Worm (Caenorhabditis elegans): ENCODE measurements around the gene srj-8.

srj-8 gene

ce11 chrV:3256809-3257208, 9.2 kb downstream of the srj-8 start:
- TF ChIP-seq hmg-1.2 (GFP tag; IDR thresholded peaks at IDR 0.05), result peak; percentile 50; the same call in 1 of the 2 replicates
- TF ChIP-seq attf-6 (GFP tag; IDR thresholded peaks at IDR 0.05), result no peak
- TF ChIP-seq die-1 (tag; optimal IDR thresholded peaks at IDR 0.05), result no peak
- no peak for TF ChIP-seq Y53G8AR.9 (GFP tag; conservative IDR thresholded peaks at IDR 0.05)
- TF ChIP-seq egl-18 (GFP tag; IDR thresholded peaks at IDR 0.05), result no peak
- no peak for TF ChIP-seq B0019.2 (GFP tag; conservative IDR thresholded peaks at IDR 0.05)

ce11 chrV:3257277-3257676, 9.7 kb downstream of the srj-8 start, which contains the start of gene T28A11.22:
TSS of gene T28A11.22 (plus strand) at chrV:3257577.
- no peak for TF ChIP-seq rec-8 (tag; optimal IDR thresholded peaks at IDR 0.05)

ce11 chrV:3259168-3259622, 11.6 kb downstream of the srj-8 start, which contains the start of gene T28A11.16:
TSS of gene T28A11.16 (minus strand) at chrV:3259218.
- no peak for TF ChIP-seq nhr-27 (tag; optimal IDR thresholded peaks at IDR 0.05)
- TF ChIP-seq F23B12.7 (tag; optimal IDR thresholded peaks at IDR 0.05; ENCODE audit: insufficient read depth), result no peak
- TF ChIP-seq egl-18 (GFP tag; IDR thresholded peaks at IDR 0.05), result no peak
- no peak for TF ChIP-seq T07F8.4 (tag; optimal IDR thresholded peaks at IDR 0.05)
- TF ChIP-seq attf-5 (GFP tag; optimal IDR thresholded peaks at IDR 0.05), result no peak
- no peak for TF ChIP-seq aptf-3 (GFP tag; IDR thresholded peaks at IDR 0.05)
- no peak for TF ChIP-seq athp-1 (tag; optimal IDR thresholded peaks at IDR 0.05)
- TF ChIP-seq hrde-1 (tag; optimal IDR thresholded peaks at IDR 0.05; ENCODE audit: borderline replicate concordance), result no peak
- no peak for TF ChIP-seq tbp1 (GFP tag; optimal IDR thresholded peaks at IDR 0.05)
- no peak for TF ChIP-seq attf-3 (GFP tag; conservative IDR thresholded peaks at IDR 0.05)
- no peak for TF ChIP-seq sdz-38 (tag; optimal IDR thresholded peaks at IDR 0.05)
- no peak for TF ChIP-seq repo-1 (tag; optimal IDR thresholded peaks at IDR 0.05)
- no peak for TF ChIP-seq let-607 (tag; optimal IDR thresholded peaks at IDR 0.05)
- no peak for TF ChIP-seq nfya-2 (GFP tag; IDR thresholded peaks at IDR 0.05)
- no peak for TF ChIP-seq mxl-1 (tag; optimal IDR thresholded peaks at IDR 0.05)

- no peak for TF ChIP-seq K12H6.12 (tag; optimal IDR thresholded peaks at IDR 0.05)
Measured at ce11 chrV:3260075-3260474, 12.5 kb downstream of the srj-8 start, which contains the start of gene srbc-5. TSS of gene srbc-5 (plus strand) at chrV:3260375.

DNA sequence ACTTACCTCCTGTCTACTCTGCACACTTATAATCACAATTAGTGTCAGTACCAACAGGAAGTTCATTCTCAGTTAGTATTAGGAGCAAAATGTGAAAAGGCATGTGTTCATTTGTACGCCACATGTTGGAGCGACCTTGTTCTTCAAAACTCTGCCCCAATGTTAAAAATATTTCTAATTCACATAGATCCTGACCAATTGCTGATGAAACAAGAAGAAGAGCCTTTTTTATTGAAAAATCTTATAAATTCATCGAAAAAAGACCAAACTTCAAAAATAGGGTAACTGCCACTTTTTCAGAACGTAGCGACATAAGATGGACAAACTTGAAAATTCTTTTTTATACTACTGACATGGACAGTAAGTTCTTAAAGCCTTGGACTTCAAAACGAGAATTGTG, 18.6 kb downstream of the srj-8 start, which contains the start of gene T28A11.17:
Gene T28A11.17 (minus strand): TSS at position 101 of the 400 bp plus-strand sequence.
- TF ChIP-seq Y56A3A.18 (GFP tag; IDR thresholded peaks at IDR 0.05) (no peak), F10E7.11 (tag; optimal IDR thresholded peaks at IDR 0.05) (no peak), aptf-3 (GFP tag; IDR thresholded peaks at IDR 0.05) (no peak), chd-7 (tag; optimal IDR thresholded peaks at IDR 0.05) (no peak), sdz-38 (tag; optimal IDR thresholded peaks at IDR 0.05) (no peak), D2030.7 (GFP tag; IDR thresholded peaks at IDR 0.05) (no peak), athp-1 (tag; optimal IDR thresholded peaks at IDR 0.05) (no peak), tbx-9 (tag; optimal IDR thresholded peaks at IDR 0.05; ENCODE audit: borderline replicate concordance) (no peak)

DNA sequence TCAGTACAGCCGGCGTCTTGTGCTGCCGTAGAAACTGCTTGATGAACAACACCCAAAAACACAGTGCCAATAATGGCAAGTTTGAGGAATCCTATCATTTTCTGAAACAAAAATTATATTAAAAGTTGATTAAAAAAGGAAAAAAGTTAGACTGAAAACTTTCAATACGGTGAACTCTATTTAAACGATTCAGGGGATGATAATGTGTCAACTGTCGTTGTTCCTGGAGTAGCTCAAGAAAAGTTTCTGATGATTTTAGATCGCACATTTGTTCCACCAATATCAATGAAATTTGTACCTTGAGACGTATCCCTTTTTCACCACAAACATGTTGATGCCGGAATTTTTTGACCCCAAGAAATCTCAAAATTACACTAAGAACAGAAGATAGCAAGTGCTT, 20.3 kb downstream of the srj-8 start, which contains the start of gene T28A11.18:
Gene T28A11.18 (minus strand): TSS at position 101 of the 400 bp plus-strand sequence.
- TF ChIP-seq rpc-1 (optimal IDR thresholded peaks at IDR 0.05), result no peak
- no peak for TF ChIP-seq rpc-1 (tag; optimal IDR thresholded peaks at IDR 0.05)
- TF ChIP-seq madf-6 (GFP tag; IDR thresholded peaks at IDR 0.05), result no peak
- no peak for TF ChIP-seq nfyb-1 (GFP tag; IDR thresholded peaks at IDR 0.05)
- no peak for TF ChIP-seq snpc-1.1 (tag; optimal IDR thresholded peaks at IDR 0.05; ENCODE audit: insufficient read depth)
- no peak for TF ChIP-seq lsl-1 (GFP tag; optimal IDR thresholded peaks at IDR 0.05)
- no peak for TF ChIP-seq F57C9.4 (tag; optimal IDR thresholded peaks at IDR 0.05)
- no peak for TF ChIP-seq B0336.3 (GFP tag; IDR thresholded peaks at IDR 0.05)
- TF ChIP-seq nfya-1 (tag; optimal IDR thresholded peaks at IDR 0.05; ENCODE audit: borderline replicate concordance, insufficient read depth), result no peak
- no peak for TF ChIP-seq fkh-3 (tag; optimal IDR thresholded peaks at IDR 0.05)
- no peak for TF ChIP-seq ccch-3 (GFP tag; optimal IDR thresholded peaks at IDR 0.05)
- TF ChIP-seq F33H1.4 (GFP tag; IDR thresholded peaks at IDR 0.05), result no peak
- no peak for TF ChIP-seq F49E8.2 (tag; optimal IDR thresholded peaks at IDR 0.05; ENCODE audit: insufficient read depth)
- TF ChIP-seq egl-18 (GFP tag; IDR thresholded peaks at IDR 0.05), result no peak

Data from whole organism, young adult.